Fruit fly (Drosophila melanogaster) S2 (cell line): ENCODE results near the gene eIF1.

Experiments used
- CG8478 ChIP-seq: fragments of >200 bp; optimal IDR thresholded peaks from 2 replicates; lab custom pipeline; 2018
- CTCF ChIP-seq, 2 experiments: fragments of >200 bp; optimal IDR thresholded peaks; 2 replicates each; lab custom pipeline; 2018

DNA sequence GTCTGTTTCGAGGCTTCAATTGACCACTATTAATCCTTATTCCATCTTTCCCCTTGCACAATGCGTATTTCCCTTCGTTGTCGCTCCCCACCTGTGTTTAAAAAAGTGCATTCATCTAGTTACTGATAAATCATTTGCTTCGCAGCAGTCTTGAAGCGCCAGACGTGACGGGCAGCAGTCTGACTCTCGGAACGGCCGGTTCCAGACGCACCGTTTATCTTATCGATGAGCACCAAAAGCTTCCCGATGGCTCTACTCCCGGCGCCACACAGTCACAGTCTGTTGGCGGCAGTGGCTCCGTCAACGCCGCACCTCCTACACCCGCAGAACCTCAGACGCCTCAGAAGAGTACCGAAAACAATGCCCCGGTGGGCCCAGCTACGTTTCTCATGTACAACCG lies 39.0 kb upstream of the eIF1 start, which contains the start of gene CG42494:
- TF ChIP-seq CG8478 (lab: Kevin White, UChicago) (no peak), CTCF (optimal IDR thresholded peaks at IDR 0.05; lab: Kevin White, UChicago) (no peak)
